Fruit fly (Drosophila melanogaster) whole organism, wandering third instar larva: ENCODE results near the gene Trhn.

ENCODE experiments used
- Abd-B ChIP-seq: fragments of >200 bp; optimal IDR thresholded peaks from 2 replicates; lab custom pipeline; 2017; ENCODE audit warnings: missing biosample characterization, missing genetic modification characterization
- Dif ChIP-seq: fragments of 200-275, 200-300 bp; sonication (Bioruptor generic); optimal IDR thresholded peaks from 2 replicates; lab custom pipeline; 2018; ENCODE audit warnings: missing biosample characterization, missing genetic modification characterization; ENCODE audit not compliant: partially characterized antibody
- Hnf4 ChIP-seq: fragments of 200-800 bp; sonication (Bioruptor generic); optimal IDR thresholded peaks from 2 replicates; lab custom pipeline; 2016; ENCODE audit warnings: missing biosample characterization, mild to moderate bottlenecking, missing genetic modification characterization
- Hr78 ChIP-seq: fragments of >200 bp; optimal IDR thresholded peaks from 2 replicates; lab custom pipeline; 2017; ENCODE audit warnings: missing biosample characterization, missing genetic modification characterization
- Jra ChIP-seq: sonication (Bioruptor generic); optimal IDR thresholded peaks from 2 replicates; lab custom pipeline; 2016; ENCODE audit warnings: missing biosample characterization, missing genetic modification characterization
- N ChIP-seq: fragments of >200 bp; optimal IDR thresholded peaks from 2 replicates; lab custom pipeline; 2018; ENCODE audit warnings: missing biosample characterization, missing external identifiers, missing genetic modification characterization
- dmrt93B ChIP-seq: fragments of 200-800 bp; sonication (Bioruptor generic); optimal IDR thresholded peaks from 2 replicates; lab custom pipeline; 2018; ENCODE audit warnings: missing biosample characterization, mild to moderate bottlenecking, missing genetic modification characterization
- foxo ChIP-seq, 2 experiments: fragments of 200-800 bp; sonication (Bioruptor generic); optimal IDR thresholded peaks; 2 replicates in 1 of 2; 3 replicates in 1 of 2; lab custom pipeline; 2016 to 2017; ENCODE audit warnings: missing biosample characterization in 2 of 2, missing genetic modification characterization in 2 of 2
- pan ChIP-seq: fragments of >200 bp; optimal IDR thresholded peaks from 2 replicates; lab custom pipeline; 2017
- rgr ChIP-seq: fragments of 200-800 bp; sonication (Bioruptor generic); optimal IDR thresholded peaks from 3 replicates; lab custom pipeline; 2016; ENCODE audit warnings: missing biosample characterization, mild to moderate bottlenecking, missing genetic modification characterization
- woc ChIP-seq: sonication (Bioruptor generic); optimal IDR thresholded peaks from 2 replicates; lab custom pipeline; 2016; ENCODE audit warnings: missing biosample characterization, mild to moderate bottlenecking, missing genetic modification characterization

dm6 chr3L:1149230-1149629 is 43.7 kb downstream of the Trhn start:
- TF ChIP-seq Hnf4 (GFP tag; lab: Kevin White, UChicago) (no peak), foxo (GFP tag; optimal IDR thresholded peaks at IDR 0.05; lab: Kevin White, UChicago) (no peak), pan (lab: Kevin White, UChicago) (no peak), Hr78 (GFP tag; lab: Kevin White, UChicago) (no peak), Dif (no peak), woc (GFP tag; lab: Kevin White, UChicago) (no peak), Abd-B (GFP tag; lab: Kevin White, UChicago) (no peak), rgr (no peak), dmrt93B (no peak), N (no peak), Jra (GFP tag; lab: Kevin White, UChicago) (no peak)
